Fruit fly (Drosophila melanogaster) whole organism, embryonic: Measurements from ENCODE around the gene Vps53.

Experiments
- BtbVII ChIP-seq: fragments of 200-800 bp; sonication (Bioruptor generic); optimal IDR thresholded peaks from 3 replicates; lab custom pipeline; 2017; ENCODE audit warnings: missing biosample characterization, mild to moderate bottlenecking, missing genetic modification characterization
- CG11560 ChIP-seq: fragments of 200-800 bp; sonication (Bioruptor generic); IDR thresholded peaks from 3 replicates; pipeline ENCODE4 v1.3.6; 2022; ENCODE audit warnings: missing biosample characterization, missing genetic modification characterization
- CG12155 ChIP-seq: fragments of 200-800 bp; sonication (Bioruptor generic); optimal IDR thresholded peaks from 3 replicates; lab custom pipeline; 2016; ENCODE audit warnings: missing biosample characterization, missing genetic modification characterization
- CG13123 ChIP-seq: fragments of 200-800 bp; sonication (Bioruptor generic); optimal IDR thresholded peaks from 2 replicates; lab custom pipeline; 2016; ENCODE audit warnings: missing biosample characterization, missing genetic modification characterization
- CG14860 ChIP-seq: fragments of 200-800 bp; sonication (Bioruptor generic); IDR thresholded peaks from 3 replicates; pipeline ENCODE4 v1.3.6; 2022; ENCODE audit warnings: missing biosample characterization, missing genetic modification characterization; ENCODE audit not compliant: partially characterized antibody
- CG17612 ChIP-seq: fragments of 200-800 bp; sonication (Bioruptor generic); IDR thresholded peaks from 2 replicates; pipeline ENCODE4 v1.3.6; 2022; ENCODE audit warnings: missing biosample characterization, missing genetic modification characterization
- CG17912 ChIP-seq: fragments of 200-800 bp; sonication (Bioruptor generic); optimal IDR thresholded peaks from 2 replicates; lab custom pipeline; 2018; ENCODE audit warnings: missing biosample characterization, mild to moderate bottlenecking, missing genetic modification characterization
- CG3065 ChIP-seq: fragments of 200-800 bp; sonication (Bioruptor generic); optimal IDR thresholded peaks from 2 replicates; lab custom pipeline; 2016; ENCODE audit warnings: missing biosample characterization, missing genetic modification characterization
- CG3407 ChIP-seq: fragments of 200-800 bp; sonication (Bioruptor generic); optimal IDR thresholded peaks from 2 replicates; lab custom pipeline; 2018; ENCODE audit warnings: missing biosample characterization, mild to moderate bottlenecking, missing genetic modification characterization
- CG7357 ChIP-seq: fragments of 200-800 bp; sonication (Bioruptor generic); IDR thresholded peaks from 3 replicates; pipeline ENCODE4 v1.3.6; 2022; ENCODE audit warnings: missing biosample characterization, missing genetic modification characterization
- CG8290 ChIP-seq, 3 experiments: fragments of 200-800 bp; sonication (Bioruptor generic); optimal IDR thresholded peaks; 2 replicates each; lab custom pipeline; 2016 to 2019; ENCODE audit warnings: missing biosample characterization in 3 of 3, missing genetic modification characterization in 3 of 3, mild to moderate bottlenecking in 2 of 3, moderate library complexity in 1 of 3
- D19B ChIP-seq: fragments of 200-800 bp; sonication (Bioruptor generic); optimal IDR thresholded peaks from 2 replicates; lab custom pipeline; 2017; ENCODE audit warnings: missing biosample characterization, mild to moderate bottlenecking, missing genetic modification characterization
- Doc2 ChIP-seq: fragments of 200-800 bp; sonication (Bioruptor generic); IDR thresholded peaks from 2 replicates; pipeline ENCODE4 v1.3.6; 2022; ENCODE audit warnings: missing biosample characterization, missing genetic modification characterization
- Drgx ChIP-seq: fragments of 200-800 bp; sonication (Bioruptor generic); IDR thresholded peaks from 2 replicates; pipeline ENCODE4 v1.3.6; 2022; ENCODE audit warnings: missing biosample characterization, missing genetic modification characterization
- Fer3 ChIP-seq: fragments of 200-800 bp; sonication (Bioruptor generic); optimal IDR thresholded peaks from 2 replicates; lab custom pipeline; 2018; ENCODE audit warnings: missing biosample characterization, mild to moderate bottlenecking, missing genetic modification characterization, moderate library complexity
- HmgD ChIP-seq: fragments of 200-800 bp; sonication (Bioruptor generic); optimal IDR thresholded peaks from 3 replicates; lab custom pipeline; 2016; ENCODE audit warnings: missing biosample characterization, missing genetic modification characterization
- Med ChIP-seq: fragments of 200-800 bp; sonication (Bioruptor generic); peaks from one replicate; lab custom pipeline; 2016; ENCODE audit warnings: missing biosample characterization, missing genetic modification characterization, mild to moderate bottlenecking, inconsistent platforms, moderate library complexity
- NK7.1 ChIP-seq: fragments of 200-800 bp; sonication (Bioruptor generic); optimal IDR thresholded peaks from 3 replicates; lab custom pipeline; 2016; ENCODE audit warnings: missing biosample characterization, missing genetic modification characterization
- Sox100B ChIP-seq: fragments of 200-800 bp; sonication (Bioruptor generic); optimal IDR thresholded peaks from 3 replicates; lab custom pipeline; 2018; ENCODE audit warnings: missing biosample characterization, mild to moderate bottlenecking, missing genetic modification characterization
- Sry-δ ChIP-seq: fragments of 200-800 bp; sonication (Bioruptor generic); optimal IDR thresholded peaks from 2 replicates; lab custom pipeline; 2016; ENCODE audit warnings: missing biosample characterization, missing genetic modification characterization
- abd-A ChIP-seq: fragments of 200-800 bp; sonication (Bioruptor generic); optimal IDR thresholded peaks from 3 replicates; lab custom pipeline; 2019; ENCODE audit warnings: missing biosample characterization, mild to moderate bottlenecking, missing genetic modification characterization, moderate library complexity
- bsh ChIP-seq, 2 experiments: fragments of 200-800 bp; sonication (Bioruptor generic); optimal IDR thresholded peaks; 2 replicates each; lab custom pipeline; 2017 to 2018; ENCODE audit warnings: mild to moderate bottlenecking in 2 of 2, missing biosample characterization in 2 of 2, missing genetic modification characterization in 2 of 2, moderate library complexity in 1 of 2
- crol ChIP-seq: fragments of 200-800 bp; sonication (Bioruptor generic); IDR thresholded peaks from 2 replicates; pipeline ENCODE4 v1.3.6; 2022; ENCODE audit warnings: missing biosample characterization, missing genetic modification characterization
- dan ChIP-seq: fragments of 200-800 bp; sonication (Bioruptor generic); IDR thresholded peaks from 2 replicates; pipeline ENCODE4 v1.3.6; 2022; ENCODE audit warnings: missing biosample characterization, missing genetic modification characterization
- gsb ChIP-seq: fragments of 200-800 bp; sonication (Bioruptor generic); IDR thresholded peaks from 2 replicates; pipeline ENCODE4 v1.3.6; 2022; ENCODE audit warnings: missing biosample characterization, missing genetic modification characterization
- gt ChIP-seq: fragments of 200-800 bp; sonication (Bioruptor generic); IDR thresholded peaks from 2 replicates; pipeline ENCODE4 v1.3.6; 2022; ENCODE audit warnings: missing biosample characterization, missing genetic modification characterization
- lov ChIP-seq, 2 experiments: fragments of 200-800 bp in 1 of 2; fragments of >200 bp in 1 of 2; sonication (Bioruptor generic) in 1 of 2; IDR thresholded peaks in 1 of 2; optimal IDR thresholded peaks in 1 of 2; 2 replicates in 1 of 2; 3 replicates in 1 of 2; pipeline versions ENCODE4 v1.3.6 to Lab custom; 2017 to 2022; ENCODE audit warnings: missing biosample characterization in 1 of 2, missing genetic modification characterization in 1 of 2
- row ChIP-seq: fragments of 200-800 bp; sonication (Bioruptor generic); IDR thresholded peaks from 3 replicates; pipeline ENCODE4 v1.3.6; 2022; ENCODE audit warnings: missing biosample characterization, missing genetic modification characterization
- scrt ChIP-seq: fragments of 200-800 bp; sonication (Bioruptor generic); optimal IDR thresholded peaks from 2 replicates; lab custom pipeline; 2018; ENCODE audit warnings: missing biosample characterization, mild to moderate bottlenecking, missing genetic modification characterization, moderate library complexity
- sens ChIP-seq: fragments of 200-800 bp; sonication (Bioruptor generic); peaks from one replicate; lab custom pipeline; 2016; ENCODE audit warnings: missing biosample characterization, missing genetic modification characterization
- tx ChIP-seq: fragments of 200-800 bp; sonication (Bioruptor generic); optimal IDR thresholded peaks from 2 replicates; lab custom pipeline; 2016; ENCODE audit warnings: missing biosample characterization, missing genetic modification characterization

Vps53 gene

dm6 chr2L:4417982-4418381, 32.1 kb upstream of the Vps53 start (continued):
- TF ChIP-seq BtbVII (GFP tag; lab: Kevin White, UChicago) (no peak), Sry-δ (GFP tag; lab: Kevin White, UChicago) (no peak), CG11560 (tag; lab: Robert Waterston, UW) (no peak), Fer3 (tag; lab: Kevin White, UChicago) (no peak), dan (GFP tag; lab: Robert Waterston, UW) (no peak), CG12155 (no peak), CG17612 (peak; percentile 65; the same call in 1 of the 2 replicates), CG14860 (GFP tag; lab: Robert Waterston, UW) (no peak), CG17912 (GFP tag; lab: Kevin White, UChicago) (no peak), CG13123 (GFP tag; lab: Kevin White, UChicago) (no peak), NK7.1 (GFP tag; lab: Kevin White, UChicago) (no peak), lov (optimal IDR thresholded peaks at IDR 0.05; lab: Kevin White, UChicago) (no peak), lov (GFP tag; IDR thresholded peaks at IDR 0.05; lab: Robert Waterston, UW) (0 out of 3 replicates have a peak, but pooled peaks have one; percentile 51), gsb (no peak), CG3065 (GFP tag; lab: Kevin White, UChicago) (no peak), CG3407 (GFP tag; lab: Kevin White, UChicago) (no peak), CG8290 (GFP tag; optimal IDR thresholded peaks at IDR 0.05; lab: Kevin White, UChicago) (no peak), CG8290 (tag; optimal IDR thresholded peaks at IDR 0.05; lab: Kevin White, UChicago) (no peak)

- TF ChIP-seq Drgx (peak; percentile 25; the same call in 1 of the 2 replicates), Doc2 (no peak), Sox100B (GFP tag; lab: Kevin White, UChicago) (no peak), bsh (GFP tag; optimal IDR thresholded peaks at IDR 0.05; lab: Kevin White, UChicago) (peak in 1 of 2 experiments; percentile 41)
Measured at dm6 chr2L:4416903-4417302, 31.0 kb upstream of the Vps53 start.

- TF ChIP-seq D19B, result no peak
- 0 out of 2 replicates have a peak, but pooled peaks have one; percentile 34 for TF ChIP-seq Drgx
- peak; percentile 50 for TF ChIP-seq Med (GFP tag; lab: Kevin White, UChicago)
- TF ChIP-seq row (GFP tag; lab: Robert Waterston, UW), result peak; percentile 26; the same call in 1 of the 3 replicates
Measured at dm6 chr2L:4416089-4416488, 30.2 kb upstream of the Vps53 start.

dm6 chr2L:4414059-4414458, 28.2 kb upstream of the Vps53 start:
- TF ChIP-seq abd-A (tag; lab: Kevin White, UChicago), result peak; percentile 77
- no peak for TF ChIP-seq tx (GFP tag; lab: Kevin White, UChicago)
- TF ChIP-seq crol (GFP tag; lab: Robert Waterston, UW), result peak; percentile 26; the same call in 1 of the 2 replicates
- TF ChIP-seq scrt (GFP tag; lab: Kevin White, UChicago), result peak; percentile 70
- TF ChIP-seq CG7357 (GFP tag; lab: Robert Waterston, UW), result no peak
- TF ChIP-seq, all 482 proteins: peak for 3

dm6 chr2L:4410855-4411254, 25.0 kb upstream of the Vps53 start, which contains the start of gene CG43055:
CG43055 (plus strand) TSS chr2L:4411155.
- no peak for TF ChIP-seq HmgD (GFP tag; lab: Kevin White, UChicago)
- TF ChIP-seq gt, result no peak
- TF ChIP-seq sens (GFP tag; lab: Kevin White, UChicago), result peak; percentile 9
- TF ChIP-seq, all 482 proteins: peak for 1
